Worm (Caenorhabditis elegans) whole organism, L2 larva: ENCODE data around the gene eif-3.D.
A peak's percentile ranks its signal among the peaks of the same experiment; 100 is the strongest.

Experiments used
- C34F6.9 ChIP-seq: fragments of 150-350 bp; optimal IDR thresholded peaks from 2 replicates; lab custom pipeline; 2014; ENCODE audit warnings: missing biosample characterization, missing genetic modification characterization
- F13H6.1 ChIP-seq: sonication (generic microtip); optimal IDR thresholded peaks from 2 replicates; lab custom pipeline; 2016; ENCODE audit warnings: missing genetic modification characterization, missing compliant biosample characterization
- R02D3.7 ChIP-seq: fragments of 150-350 bp; optimal IDR thresholded peaks from 2 replicates; lab custom pipeline; 2014; ENCODE audit warnings: missing biosample characterization, missing genetic modification characterization
- Y55F3AM.14 ChIP-seq: fragments of 200-800 bp; sonication (Bioruptor generic); optimal IDR thresholded peaks from 2 replicates; lab custom pipeline; 2018; ENCODE audit warnings: mild to moderate bottlenecking, missing genetic modification characterization, missing compliant biosample characterization
- ZK546.5 ChIP-seq: sonication (generic microtip); optimal IDR thresholded peaks from 2 replicates; lab custom pipeline; 2017; ENCODE audit warnings: missing biosample characterization, missing genetic modification characterization
- aly-2 ChIP-seq: fragments of 150-350 bp; optimal IDR thresholded peaks from 2 replicates; lab custom pipeline; 2014; ENCODE audit warnings: missing biosample characterization, missing genetic modification characterization
- ama-1 ChIP-seq: fragments of 150-350 bp; optimal IDR thresholded peaks from 2 replicates; lab custom pipeline; 2018; ENCODE audit warnings: inconsistent platforms
- blmp-1 ChIP-seq: sonication (generic microtip); optimal IDR thresholded peaks from 2 replicates; lab custom pipeline; 2017; ENCODE audit warnings: missing genetic modification characterization, mild to moderate bottlenecking, missing compliant biosample characterization, antibody characterized with exemption, moderate library complexity; ENCODE audit not compliant: insufficient read depth
- ceh-16 ChIP-seq: fragments of 150-350 bp; optimal IDR thresholded peaks from 2 replicates; lab custom pipeline; 2014; ENCODE audit warnings: missing biosample characterization, missing genetic modification characterization
- dmd-4 ChIP-seq: sonication (generic microtip); optimal IDR thresholded peaks from 2 replicates; lab custom pipeline; 2017; ENCODE audit warnings: missing biosample characterization, missing genetic modification characterization
- elt-1 ChIP-seq: fragments of 150-350 bp; optimal IDR thresholded peaks from 2 replicates; lab custom pipeline; 2014; ENCODE audit warnings: missing biosample characterization, missing genetic modification characterization
- elt-3 ChIP-seq: sonication (generic microtip); optimal IDR thresholded peaks from 2 replicates; lab custom pipeline; 2017; ENCODE audit warnings: missing biosample characterization, missing genetic modification characterization
- gmeb-1 ChIP-seq: fragments of 150-350 bp; optimal IDR thresholded peaks from 2 replicates; lab custom pipeline; 2014; ENCODE audit warnings: missing biosample characterization, missing genetic modification characterization
- lin-39 ChIP-seq: fragments of 150-350 bp; optimal IDR thresholded peaks from 2 replicates; lab custom pipeline; 2014; ENCODE audit warnings: missing biosample characterization, missing genetic modification reagents, missing genetic modification characterization
- mab-5 ChIP-seq: fragments of 150-350 bp; optimal IDR thresholded peaks from 2 replicates; lab custom pipeline; 2014; ENCODE audit warnings: missing biosample characterization, missing genetic modification characterization
- mbf-1 ChIP-seq: sonication (generic microtip); optimal IDR thresholded peaks from 2 replicates; lab custom pipeline; 2017; ENCODE audit warnings: missing biosample characterization, missing genetic modification characterization
- mdl-1 ChIP-seq, 2 experiments: fragments of 150-350 bp in 1 of 2; sonication (generic microtip) in 1 of 2; optimal IDR thresholded peaks; 2 replicates each; lab custom pipeline; 2017; ENCODE audit warnings: missing biosample characterization in 2 of 2, missing genetic modification characterization in 2 of 2
- nhr-10 ChIP-seq: sonication (generic microtip); optimal IDR thresholded peaks from 2 replicates; lab custom pipeline; 2017; ENCODE audit warnings: missing biosample characterization, missing genetic modification characterization
- nhr-11 ChIP-seq: fragments of 150-350 bp; optimal IDR thresholded peaks from 2 replicates; lab custom pipeline; 2014; ENCODE audit warnings: missing biosample characterization, missing genetic modification characterization
- nhr-12 ChIP-seq: fragments of 150-350 bp; optimal IDR thresholded peaks from 2 replicates; lab custom pipeline; 2014; ENCODE audit warnings: missing biosample characterization, missing genetic modification characterization
- nhr-21 ChIP-seq: fragments of 150-350 bp; optimal IDR thresholded peaks from 2 replicates; lab custom pipeline; 2014; ENCODE audit warnings: missing biosample characterization, missing genetic modification characterization
- nhr-237 ChIP-seq: fragments of 150-350 bp; optimal IDR thresholded peaks from 2 replicates; lab custom pipeline; 2014; ENCODE audit warnings: missing biosample characterization, missing genetic modification characterization
- nhr-6 ChIP-seq: fragments of 150-350 bp; optimal IDR thresholded peaks from 2 replicates; lab custom pipeline; 2014; ENCODE audit warnings: missing biosample characterization, missing genetic modification characterization
- sem-4 ChIP-seq: fragments of 150-350 bp; optimal IDR thresholded peaks from 2 replicates; lab custom pipeline; 2014; ENCODE audit warnings: missing biosample characterization, missing genetic modification reagents, missing genetic modification characterization
- skn-1 ChIP-seq: sonication (generic microtip); optimal IDR thresholded peaks from 2 replicates; lab custom pipeline; 2017; ENCODE audit warnings: missing biosample characterization, missing genetic modification characterization
- snpc-4 ChIP-seq: fragments of 150-350 bp; optimal IDR thresholded peaks from 2 replicates; lab custom pipeline; 2014; ENCODE audit warnings: missing biosample characterization, missing genetic modification characterization
- unc-39 ChIP-seq: fragments of 150-350 bp; optimal IDR thresholded peaks from 2 replicates; lab custom pipeline; 2014; ENCODE audit warnings: missing biosample characterization, missing genetic modification characterization
- unc-55 ChIP-seq: fragments of 150-350 bp; sonication (generic microtip); optimal IDR thresholded peaks from 3 replicates; lab custom pipeline; 2014; ENCODE audit warnings: missing biosample characterization, missing genetic modification reagents, missing genetic modification characterization
- unc-62 ChIP-seq: fragments of 150-350 bp; optimal IDR thresholded peaks from 2 replicates; lab custom pipeline; 2014; ENCODE audit warnings: missing biosample characterization, missing genetic modification reagents, missing genetic modification characterization
- zag-1 ChIP-seq: fragments of 150-350 bp; optimal IDR thresholded peaks from 2 replicates; lab custom pipeline; 2014; ENCODE audit warnings: missing biosample characterization, missing genetic modification characterization
- ztf-1 ChIP-seq: fragments of 200-800 bp; sonication (Bioruptor generic); conservative IDR thresholded peaks from 2 replicates; pipeline ENCODE4 v1.3.6; 2022; ENCODE audit warnings: missing genetic modification characterization, missing compliant biosample characterization
- ztf-11 ChIP-seq: sonication (generic microtip); optimal IDR thresholded peaks from 2 replicates; lab custom pipeline; 2017; ENCODE audit warnings: missing biosample characterization, missing genetic modification characterization

Gene eif-3.D

DNA sequence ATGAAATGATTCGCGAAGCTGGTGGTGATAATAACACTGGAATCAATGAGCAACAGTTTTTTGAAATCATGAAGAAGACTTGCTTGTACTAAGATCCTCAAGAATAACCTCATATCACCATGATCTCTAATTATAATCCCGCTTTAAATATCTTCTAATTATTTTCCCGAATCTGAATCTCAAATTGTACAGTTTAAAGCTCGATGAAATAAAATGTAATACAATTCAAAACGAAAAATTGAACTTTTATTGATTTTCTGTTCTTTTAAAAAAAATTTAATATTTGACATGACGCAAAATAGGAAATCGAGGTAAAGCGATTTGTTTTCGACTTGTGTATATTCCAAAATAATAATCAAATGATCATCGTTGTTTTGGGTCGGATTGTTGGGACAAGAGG is 3.5 kb upstream of the eif-3.D start:
- TF ChIP-seq blmp-1 (tag; lab: Kevin White, UChicago) (peak; percentile 28), ztf-1 (GFP tag; lab: Robert Waterston, UW) (no peak), skn-1 (tag; lab: Kevin White, UChicago) (no peak), nhr-21 (tag; lab: Kevin White, UChicago) (peak; percentile 58), C34F6.9 (no peak), unc-62 (GFP tag; lab: Kevin White, UChicago) (no peak), Y55F3AM.14 (GFP tag; lab: Kevin White, UChicago) (peak; percentile 24), ZK546.5 (no peak), ceh-16 (tag; lab: Kevin White, UChicago) (no peak), aly-2 (tag; lab: Kevin White, UChicago) (no peak), nhr-12 (tag; lab: Kevin White, UChicago) (no peak), unc-55 (GFP tag; lab: Kevin White, UChicago) (no peak)
- TF ChIP-seq, all 48 proteins: peak for 3

ce11 chrIII:8973826-8974225 is 2.4 kb upstream of the eif-3.D start, which contains the start of gene R08D7.5:
TSS of gene R08D7.5 (plus strand) at chrIII:8974126.
- TF ChIP-seq nhr-10 (tag; lab: Kevin White, UChicago) = no peak
- TF ChIP-seq elt-3 (tag; lab: Kevin White, UChicago) = no peak
- no peak for TF ChIP-seq mab-5 (tag; lab: Kevin White, UChicago)
- TF ChIP-seq ztf-11 (tag; lab: Kevin White, UChicago) = no peak
- TF ChIP-seq dmd-4 = no peak
- TF ChIP-seq zag-1 (tag; lab: Kevin White, UChicago) = no peak
- TF ChIP-seq sem-4 (tag; lab: Kevin White, UChicago) = no peak
- no peak for TF ChIP-seq F13H6.1
- TF ChIP-seq mdl-1 (tag; optimal IDR thresholded peaks at IDR 0.05; lab: Kevin White, UChicago) = no peak
- TF ChIP-seq lin-39 (tag; lab: Kevin White, UChicago) = no peak
- TF ChIP-seq elt-1 (tag; lab: Kevin White, UChicago) = no peak
- TF ChIP-seq, all 48 proteins: peak for 0

ce11 chrIII:8973163-8973562 is 1.8 kb upstream of the eif-3.D start:
- TF ChIP-seq unc-55 (GFP tag; lab: Kevin White, UChicago) = peak; percentile 12
- peak; percentile 10 for TF ChIP-seq C34F6.9
- TF ChIP-seq nhr-237 = no peak
- TF ChIP-seq aly-2 (tag; lab: Kevin White, UChicago) = no peak
- no peak for TF ChIP-seq ztf-11 (tag; lab: Kevin White, UChicago)

DNA sequence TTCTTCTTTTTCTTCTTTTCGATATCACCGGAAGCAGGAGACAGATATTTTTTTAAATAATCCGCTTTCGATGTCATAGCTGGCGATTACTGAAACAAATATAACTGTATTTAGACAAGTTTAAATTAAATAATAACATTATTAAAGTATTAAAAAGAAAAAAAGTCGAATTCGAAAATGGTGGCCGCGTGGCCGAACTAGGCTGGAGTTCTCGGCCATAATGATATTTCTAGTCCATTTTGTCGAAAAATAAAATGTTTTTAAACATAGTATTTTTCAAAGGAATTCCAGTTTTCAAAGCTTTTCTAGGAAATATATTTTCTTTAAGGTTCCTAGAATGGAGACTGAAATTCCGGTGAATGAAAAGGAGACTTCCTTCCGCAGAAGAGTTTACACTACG is 3.7 kb downstream of the eif-3.D start, which contains the start of the genes bud-13 and rpap-2:
Gene bud-13, minus strand, starts transcription at position 89 of the 400 bp plus-strand sequence.
Gene rpap-2, plus strand, starts transcription at position 329 of the 400 bp plus-strand sequence.
- no peak for TF ChIP-seq aly-2 (tag; lab: Kevin White, UChicago)
- peak; percentile 14 for TF ChIP-seq unc-55 (GFP tag; lab: Kevin White, UChicago)

DNA sequence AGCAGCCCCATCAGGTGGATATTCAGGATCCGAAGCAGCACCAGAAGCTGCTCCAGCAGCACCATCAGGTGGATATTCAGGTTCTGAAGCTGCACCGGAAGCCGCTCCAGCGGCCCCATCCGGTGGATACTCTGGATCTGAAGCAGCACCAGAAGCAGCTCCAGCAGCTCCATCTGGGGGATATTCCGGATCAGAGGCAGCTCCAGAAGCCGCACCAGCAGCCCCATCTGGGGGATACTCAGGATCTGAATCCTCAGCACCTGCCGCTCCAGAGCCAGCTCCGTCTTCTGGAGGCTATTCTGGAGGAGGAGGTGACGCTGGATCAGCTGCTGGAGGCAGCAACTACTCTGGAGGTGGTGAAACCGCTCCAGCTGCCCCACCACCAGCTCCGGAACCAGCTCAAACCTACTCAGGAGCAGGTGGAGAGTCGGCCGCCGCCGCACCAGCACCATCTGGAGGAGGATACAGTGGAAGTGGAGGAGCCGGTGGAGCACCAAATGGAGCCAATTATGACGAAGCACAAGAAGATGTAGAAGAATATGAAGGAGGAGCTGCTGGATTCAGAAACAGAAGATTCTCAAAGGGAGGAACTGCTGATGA is 6.6 kb downstream of the eif-3.D start:
- no peak for TF ChIP-seq nhr-10 (tag; lab: Kevin White, UChicago)
- TF ChIP-seq unc-55 (GFP tag; lab: Kevin White, UChicago) = no peak
- TF ChIP-seq skn-1 (tag; lab: Kevin White, UChicago) = no peak
- TF ChIP-seq ZK546.5 = no peak
- TF ChIP-seq mdl-1 (tag; optimal IDR thresholded peaks at IDR 0.05; lab: Kevin White, UChicago) = no peak
- TF ChIP-seq elt-3 (tag; lab: Kevin White, UChicago) = no peak
- no peak for TF ChIP-seq mbf-1
- TF ChIP-seq zag-1 (tag; lab: Kevin White, UChicago) = no peak
- no peak for TF ChIP-seq ztf-1 (GFP tag; lab: Robert Waterston, UW)
- TF ChIP-seq nhr-6 = no peak
- no peak for TF ChIP-seq lin-39 (tag; lab: Kevin White, UChicago)
- no peak for TF ChIP-seq R02D3.7 (tag; lab: Kevin White, UChicago)
- no peak for TF ChIP-seq nhr-11 (tag; lab: Kevin White, UChicago)
- no peak for TF ChIP-seq dmd-4
- TF ChIP-seq snpc-4 = no peak
- no peak for TF ChIP-seq ama-1 (lab: Kevin White, UChicago)
- TF ChIP-seq gmeb-1 (tag; lab: Kevin White, UChicago) = no peak
- no peak for TF ChIP-seq unc-39
